Fruit fly (Drosophila melanogaster) whole organism, prepupa: ENCODE measurements around the gene Naa40.

Experiments used
- Blimp-1 ChIP-seq: fragments of 200-800 bp; sonication (Bioruptor generic); optimal IDR thresholded peaks from 3 replicates; lab custom pipeline; 2017; ENCODE audit warnings: missing biosample characterization, missing genetic modification characterization, mild to moderate bottlenecking, moderate library complexity, missing genetic modification reagents
- CG10631 ChIP-seq: fragments of 200-800 bp; sonication (Bioruptor generic); optimal IDR thresholded peaks from 2 replicates; lab custom pipeline; 2016; ENCODE audit warnings: missing biosample characterization, missing genetic modification characterization
- CG10669 ChIP-seq: fragments of 200-800 bp; sonication (Bioruptor generic); optimal IDR thresholded peaks from 3 replicates; lab custom pipeline; 2018; ENCODE audit warnings: missing biosample characterization, mild to moderate bottlenecking, missing genetic modification characterization, moderate library complexity
- CG11294 ChIP-seq: fragments of 200-800 bp; sonication (Bioruptor generic); IDR thresholded peaks from 2 replicates; pipeline ENCODE4 v1.3.6; 2022; ENCODE audit warnings: missing biosample characterization, missing genetic modification characterization
- CG11762 ChIP-seq: fragments of 200-800 bp; sonication (Bioruptor generic); optimal IDR thresholded peaks from 3 replicates; lab custom pipeline; 2016; ENCODE audit warnings: missing biosample characterization, missing genetic modification characterization; ENCODE audit not compliant: insufficient read depth
- CG11902 ChIP-seq: fragments of 200-800 bp; sonication (Bioruptor generic); optimal IDR thresholded peaks from 3 replicates; lab custom pipeline; 2016; ENCODE audit warnings: missing biosample characterization, missing genetic modification characterization
- CG15336 ChIP-seq: fragments of 200-800 bp; sonication (Bioruptor generic); IDR thresholded peaks from 2 replicates; pipeline ENCODE4 v1.3.6; 2022; ENCODE audit warnings: missing biosample characterization, missing genetic modification characterization
- CG1621 ChIP-seq: fragments of 200-800 bp; sonication (Bioruptor generic); optimal IDR thresholded peaks from 3 replicates; lab custom pipeline; 2018; ENCODE audit warnings: missing biosample characterization, mild to moderate bottlenecking, missing genetic modification characterization
- CG16779 ChIP-seq: fragments of 200-800 bp; sonication (Bioruptor generic); optimal IDR thresholded peaks from 3 replicates; lab custom pipeline; 2017; ENCODE audit warnings: missing biosample characterization, mild to moderate bottlenecking, missing genetic modification characterization
- CG32006 ChIP-seq: fragments of 200-800 bp; sonication (Bioruptor generic); optimal IDR thresholded peaks from 3 replicates; lab custom pipeline; 2017; ENCODE audit warnings: missing biosample characterization, mild to moderate bottlenecking, missing genetic modification characterization
- CG34406 ChIP-seq: fragments of 200-800 bp; sonication (Bioruptor generic); optimal IDR thresholded peaks from 3 replicates; lab custom pipeline; 2016; ENCODE audit warnings: missing biosample characterization, missing genetic modification characterization
- CG3919 ChIP-seq: fragments of 200-800 bp; sonication (Bioruptor generic); optimal IDR thresholded peaks from 3 replicates; lab custom pipeline; 2016; ENCODE audit warnings: missing biosample characterization, missing genetic modification characterization
- CG4318 ChIP-seq: fragments of 200-800 bp; sonication (Bioruptor generic); optimal IDR thresholded peaks from 3 replicates; lab custom pipeline; 2017; ENCODE audit warnings: missing biosample characterization, mild to moderate bottlenecking, missing genetic modification characterization
- CG6163 ChIP-seq: fragments of 200-800 bp; sonication (Bioruptor generic); IDR thresholded peaks from 3 replicates; pipeline ENCODE4 v1.3.6; 2022; ENCODE audit warnings: missing biosample characterization, missing genetic modification characterization
- CG6276 ChIP-seq: fragments of 200-800 bp; sonication (Bioruptor generic); optimal IDR thresholded peaks from 2 replicates; lab custom pipeline; 2017; ENCODE audit warnings: missing biosample characterization, mild to moderate bottlenecking, missing genetic modification characterization
- CG6808 ChIP-seq: fragments of 200-800 bp; sonication (Bioruptor generic); optimal IDR thresholded peaks from 3 replicates; lab custom pipeline; 2017; ENCODE audit warnings: missing biosample characterization, missing genetic modification characterization, mild to moderate bottlenecking, moderate library complexity, missing genetic modification reagents
- CG6854 ChIP-seq: fragments of 200-800 bp; sonication (Bioruptor generic); optimal IDR thresholded peaks from 2 replicates; lab custom pipeline; 2017; ENCODE audit warnings: missing biosample characterization, mild to moderate bottlenecking, missing genetic modification characterization
- CG8119 ChIP-seq: fragments of 200-800 bp; sonication (Bioruptor generic); IDR thresholded peaks from 3 replicates; pipeline ENCODE4 v1.3.6; 2022; ENCODE audit warnings: missing biosample characterization, missing genetic modification characterization
- CG8319 ChIP-seq: fragments of 200-800 bp; sonication (Bioruptor generic); optimal IDR thresholded peaks from 3 replicates; lab custom pipeline; 2016; ENCODE audit warnings: missing biosample characterization, missing genetic modification characterization
- CG8632 ChIP-seq: fragments of 200-800 bp; sonication (Bioruptor generic); optimal IDR thresholded peaks from 3 replicates; lab custom pipeline; 2016; ENCODE audit warnings: missing biosample characterization, missing genetic modification characterization
- Eip75B ChIP-seq: fragments of 200-800 bp; sonication (Bioruptor generic); optimal IDR thresholded peaks from 3 replicates; lab custom pipeline; 2016; ENCODE audit warnings: missing biosample characterization, missing genetic modification characterization
- Eip78C ChIP-seq: fragments of 200-800 bp; sonication (Bioruptor generic); peaks from one replicate; lab custom pipeline; 2016; ENCODE audit warnings: missing biosample characterization, missing genetic modification characterization
- Eip93F ChIP-seq: fragments of 200-800 bp; sonication (Bioruptor generic); optimal IDR thresholded peaks from 2 replicates; lab custom pipeline; 2016; ENCODE audit warnings: missing biosample characterization, mild to moderate bottlenecking, missing genetic modification characterization
- Ets21C ChIP-seq: fragments of 200-800 bp; sonication (Bioruptor generic); optimal IDR thresholded peaks from 3 replicates; lab custom pipeline; 2016; ENCODE audit warnings: missing biosample characterization, missing genetic modification characterization
- Gug ChIP-seq: fragments of 200-800 bp; sonication (Bioruptor generic); IDR thresholded peaks from 2 replicates; pipeline ENCODE4 v1.3.6; 2022; ENCODE audit warnings: missing biosample characterization, missing genetic modification characterization
- Hr39 ChIP-seq: fragments of 200-800 bp; sonication (Bioruptor generic); optimal IDR thresholded peaks from 2 replicates; lab custom pipeline; 2016; ENCODE audit warnings: missing biosample characterization, missing genetic modification characterization
- Hr4 ChIP-seq: fragments of 200-800 bp; sonication (Bioruptor generic); optimal IDR thresholded peaks from 3 replicates; lab custom pipeline; 2016; ENCODE audit warnings: missing biosample characterization, missing genetic modification characterization
- Lpt ChIP-seq: fragments of 200-800 bp; sonication (Bioruptor generic); optimal IDR thresholded peaks from 3 replicates; lab custom pipeline; 2016; ENCODE audit warnings: missing biosample characterization, missing genetic modification characterization
- Met ChIP-seq: fragments of 200-800 bp; sonication (Bioruptor generic); optimal IDR thresholded peaks from 3 replicates; lab custom pipeline; 2016; ENCODE audit warnings: missing biosample characterization, missing genetic modification characterization
- Smox ChIP-seq: fragments of 200-800 bp; sonication (Bioruptor generic); optimal IDR thresholded peaks from 3 replicates; lab custom pipeline; 2016; ENCODE audit warnings: missing biosample characterization, missing genetic modification characterization
- Sox102F ChIP-seq: fragments of 200-800 bp; sonication (Bioruptor generic); optimal IDR thresholded peaks from 2 replicates; lab custom pipeline; 2016; ENCODE audit warnings: missing biosample characterization, mild to moderate bottlenecking, missing genetic modification characterization
- Sox15 ChIP-seq: fragments of 200-800 bp; sonication (Bioruptor generic); optimal IDR thresholded peaks from 3 replicates; lab custom pipeline; 2016; ENCODE audit warnings: missing biosample characterization, missing genetic modification characterization
- achi ChIP-seq: fragments of 200-800 bp; sonication (Bioruptor generic); optimal IDR thresholded peaks from 3 replicates; lab custom pipeline; 2016; ENCODE audit warnings: missing biosample characterization, missing genetic modification characterization
- acj6 ChIP-seq: fragments of 200-800 bp; sonication (Bioruptor generic); optimal IDR thresholded peaks from 3 replicates; lab custom pipeline; 2016; ENCODE audit warnings: missing biosample characterization, missing genetic modification characterization
- cyc ChIP-seq: fragments of 200-800 bp; sonication (Bioruptor generic); optimal IDR thresholded peaks from 3 replicates; lab custom pipeline; 2016; ENCODE audit warnings: missing biosample characterization, missing genetic modification characterization
- dac ChIP-seq: fragments of 200-800 bp; sonication (Bioruptor generic); optimal IDR thresholded peaks from 2 replicates; lab custom pipeline; 2017; ENCODE audit warnings: missing biosample characterization, mild to moderate bottlenecking, missing genetic modification characterization
- dsx ChIP-seq: fragments of 200-800 bp; optimal IDR thresholded peaks from 3 replicates; lab custom pipeline; 2019; ENCODE audit warnings: missing biosample characterization, mild to moderate bottlenecking, missing genetic modification characterization, moderate library complexity; ENCODE audit not compliant: poor library complexity, severe bottlenecking
- eg ChIP-seq: fragments of 200-800 bp; sonication (Bioruptor generic); IDR thresholded peaks from 3 replicates; pipeline ENCODE4 v1.3.6; 2022; ENCODE audit warnings: missing biosample characterization, missing genetic modification characterization
- esn ChIP-seq: fragments of 200-800 bp; sonication (Bioruptor generic); optimal IDR thresholded peaks from 2 replicates; lab custom pipeline; 2016; ENCODE audit warnings: missing biosample characterization, mild to moderate bottlenecking, missing genetic modification characterization, moderate library complexity
- fd59A ChIP-seq: fragments of 200-800 bp; sonication (Bioruptor generic); optimal IDR thresholded peaks from 2 replicates; lab custom pipeline; 2017; ENCODE audit warnings: missing biosample characterization, mild to moderate bottlenecking, missing genetic modification characterization, missing genetic modification reagents
- fd85E ChIP-seq: fragments of 200-800 bp; sonication (Bioruptor generic); optimal IDR thresholded peaks from 3 replicates; lab custom pipeline; 2016; ENCODE audit warnings: missing biosample characterization, missing genetic modification characterization
- fkh ChIP-seq: fragments of 200-800 bp; sonication (Bioruptor generic); optimal IDR thresholded peaks from 3 replicates; lab custom pipeline; 2017; ENCODE audit warnings: missing biosample characterization, mild to moderate bottlenecking, missing genetic modification characterization, moderate library complexity
- lz ChIP-seq: fragments of 200-800 bp; sonication (Bioruptor generic); optimal IDR thresholded peaks from 3 replicates; lab custom pipeline; 2016; ENCODE audit warnings: missing biosample characterization, missing genetic modification characterization
- net ChIP-seq: fragments of 200-800 bp; sonication (Bioruptor generic); optimal IDR thresholded peaks from 3 replicates; lab custom pipeline; 2016; ENCODE audit warnings: missing biosample characterization, missing genetic modification characterization
- pdm3 ChIP-seq: fragments of 200-800 bp; sonication (Bioruptor generic); optimal IDR thresholded peaks from 3 replicates; lab custom pipeline; 2016; ENCODE audit warnings: missing biosample characterization, missing genetic modification characterization
- salr ChIP-seq, 2 experiments: fragments of 200-800 bp; sonication (Bioruptor generic); optimal IDR thresholded peaks; 3 replicates each; lab custom pipeline; 2016 to 2018; ENCODE audit warnings: missing biosample characterization in 2 of 2, missing genetic modification characterization in 2 of 2, mild to moderate bottlenecking in 1 of 2
- ss ChIP-seq, 2 experiments: fragments of 200-800 bp; sonication (Bioruptor generic); optimal IDR thresholded peaks; 2 replicates in 1 of 2; 3 replicates in 1 of 2; lab custom pipeline; 2017 to 2018; ENCODE audit warnings: mild to moderate bottlenecking in 2 of 2, missing biosample characterization in 2 of 2, missing genetic modification characterization in 2 of 2, moderate library complexity in 1 of 2
- svp ChIP-seq: fragments of 200-800 bp; sonication (Bioruptor generic); peaks from one replicate; lab custom pipeline; 2016; ENCODE audit warnings: missing biosample characterization, missing genetic modification characterization
- vri ChIP-seq: fragments of 200-800 bp; sonication (Bioruptor generic); optimal IDR thresholded peaks from 3 replicates; lab custom pipeline; 2016; ENCODE audit warnings: missing biosample characterization, mild to moderate bottlenecking, missing genetic modification characterization

Gene Naa40

dm6 chr3R:29724745-29725144 is at the start of gene Naa40, which contains the start of gene CG18731:
Gene Naa40 (minus strand): TSS chr3R:29724950.
Gene CG18731 (plus strand): TSS chr3R:29725027.
- TF ChIP-seq fkh (GFP tag; lab: Kevin White, UChicago) (peak; percentile 90), CG6163 (GFP tag; lab: Robert Waterston, UW) (no peak)

- TF ChIP-seq fd85E (GFP tag; lab: Kevin White, UChicago): peak; percentile 37
- TF ChIP-seq lz (GFP tag; lab: Kevin White, UChicago): peak; percentile 76
- peak; percentile 68 for TF ChIP-seq CG6276 (GFP tag; lab: Kevin White, UChicago)
- TF ChIP-seq CG6808 (GFP tag; lab: Kevin White, UChicago): peak; percentile 73
- TF ChIP-seq Hr4 (GFP tag; lab: Kevin White, UChicago): peak; percentile 90
- peak; percentile 35 for TF ChIP-seq vri (GFP tag; lab: Kevin White, UChicago)
- TF ChIP-seq fkh (GFP tag; lab: Kevin White, UChicago): no peak
- peak; percentile 58 for TF ChIP-seq Lpt (GFP tag; lab: Kevin White, UChicago)
- peak; percentile 86 for TF ChIP-seq Hr39 (GFP tag; lab: Kevin White, UChicago)
- peak; percentile 81 for TF ChIP-seq CG15336
- TF ChIP-seq CG11762 (GFP tag; lab: Kevin White, UChicago): peak; percentile 52
- TF ChIP-seq fd59A: peak; percentile 79
- TF ChIP-seq Blimp-1: no peak
- peak; percentile 75 for TF ChIP-seq eg
- peak; percentile 84 for TF ChIP-seq svp (GFP tag; lab: Kevin White, UChicago)
- peak; percentile 80 for TF ChIP-seq Sox102F
- peak; percentile 76 for TF ChIP-seq CG34406 (GFP tag; lab: Kevin White, UChicago)
- TF ChIP-seq dac (GFP tag; lab: Kevin White, UChicago): peak; percentile 72
- peak; percentile 16 for TF ChIP-seq CG8319 (GFP tag; lab: Kevin White, UChicago)
- peak; percentile 74 for TF ChIP-seq CG11294 (GFP tag; lab: Robert Waterston, UW)
- TF ChIP-seq Gug: peak; percentile 72
- TF ChIP-seq Eip78C (GFP tag; lab: Kevin White, UChicago): peak; percentile 95
- TF ChIP-seq dsx (GFP tag; lab: Kevin White, UChicago): peak; percentile 46
- TF ChIP-seq CG8632: peak; percentile 74
- peak; percentile 78 for TF ChIP-seq Sox15 (GFP tag; lab: Kevin White, UChicago)
- no peak for TF ChIP-seq CG16779 (tag; lab: Kevin White, UChicago)
- peak; percentile 80 for TF ChIP-seq CG10669 (GFP tag; lab: Kevin White, UChicago)
- peak; percentile 72 for TF ChIP-seq CG1621 (tag; lab: Kevin White, UChicago)
- TF ChIP-seq CG11902 (GFP tag; lab: Kevin White, UChicago): peak; percentile 76
- TF ChIP-seq Eip75B (GFP tag; lab: Kevin White, UChicago): peak; percentile 68
- TF ChIP-seq CG32006 (GFP tag; lab: Kevin White, UChicago): peak; percentile 93
- TF ChIP-seq CG6854 (GFP tag; lab: Kevin White, UChicago): no peak
- peak; percentile 60 to 75 for TF ChIP-seq salr (GFP tag; optimal IDR thresholded peaks at IDR 0.05; lab: Kevin White, UChicago)
- no peak for TF ChIP-seq Eip93F
- peak; percentile 61 for TF ChIP-seq Met (GFP tag; lab: Kevin White, UChicago)
- TF ChIP-seq Smox (GFP tag; lab: Kevin White, UChicago): peak; percentile 68
- TF ChIP-seq CG3919 (GFP tag; lab: Kevin White, UChicago): peak; percentile 74
- peak; percentile 67 to 86 for TF ChIP-seq ss (GFP tag; optimal IDR thresholded peaks at IDR 0.05; lab: Kevin White, UChicago)
- TF ChIP-seq acj6 (GFP tag; lab: Kevin White, UChicago): peak; percentile 81
- TF ChIP-seq CG10631: peak; percentile 77
- TF ChIP-seq CG4318 (GFP tag; lab: Kevin White, UChicago): peak; percentile 70
- peak; percentile 71 for TF ChIP-seq achi
- peak; percentile 83 for TF ChIP-seq CG8119 (GFP tag; lab: Robert Waterston, UW)
- peak; percentile 76 for TF ChIP-seq net (GFP tag; lab: Kevin White, UChicago)
- peak; percentile 87 for TF ChIP-seq pdm3 (GFP tag; lab: Kevin White, UChicago)
- peak; percentile 74 for TF ChIP-seq cyc (GFP tag; lab: Kevin White, UChicago)
- TF ChIP-seq Ets21C (GFP tag; lab: Kevin White, UChicago): peak; percentile 55
- peak; percentile 79 for TF ChIP-seq esn (GFP tag; lab: Kevin White, UChicago)
Observed at dm6 chr3R:29773833-29774324, 49.1 kb upstream of the Naa40 start.
